Fruit fly (Drosophila melanogaster) Kc167 (cell line): ENCODE data around the gene CG7601.

Experiments
- insv ChIP-seq: fragments of >200 bp; optimal IDR thresholded peaks from 3 replicates; lab custom pipeline; 2018; ENCODE audit warnings: missing external identifiers
- psq ChIP-seq: fragments of >200 bp; optimal IDR thresholded peaks from 2 replicates; lab custom pipeline; 2017; ENCODE audit warnings: missing external identifiers
- ttk ChIP-seq: sonication (Bioruptor generic); optimal IDR thresholded peaks from 2 replicates; lab custom pipeline; 2017; ENCODE audit warnings: missing external identifiers

- no peak for TF ChIP-seq psq (lab: Kevin White, UChicago)
- no peak for TF ChIP-seq insv (lab: Kevin White, UChicago)
- no peak for TF ChIP-seq ttk (lab: Kevin White, UChicago)
Observed at dm6 chr3R:29757226-29757625, 20.7 kb upstream of the CG7601 start.
